Worm (Caenorhabditis elegans) whole organism, L4 larva: ENCODE data around the gene W02A2.8.
A peak's percentile ranks its signal among the peaks of the same experiment; 100 is the strongest.

Source experiments
- D1046.2 ChIP-seq: fragments of 200-800 bp; sonication (Bioruptor generic); IDR thresholded peaks from 2 replicates; pipeline ENCODE4 v1.3.6; 2022; ENCODE audit warnings: missing genetic modification characterization, missing compliant biosample characterization
- F10B5.3 ChIP-seq: sonication (generic microtip); optimal IDR thresholded peaks from 2 replicates; lab custom pipeline; 2016; ENCODE audit warnings: mild to moderate bottlenecking, missing genetic modification characterization, missing compliant biosample characterization
- F26F4.8 ChIP-seq: fragments of 200-800 bp; sonication (Bioruptor generic); conservative IDR thresholded peaks from 2 replicates; pipeline ENCODE4 v1.3.6; 2022; ENCODE audit warnings: missing genetic modification characterization, missing compliant biosample characterization
- F44E2.7 ChIP-seq: fragments of 200-800 bp; sonication (Bioruptor generic); IDR thresholded peaks from 2 replicates; pipeline ENCODE4 v2.1.2; 2022; ENCODE audit warnings: missing genetic modification characterization, missing compliant biosample characterization
- F49E8.2 ChIP-seq: sonication (generic microtip); optimal IDR thresholded peaks from 2 replicates; lab custom pipeline; 2016; ENCODE audit warnings: missing compliant biosample characterization, mild to moderate bottlenecking, missing genetic modification characterization, borderline replicate concordance
- T26A8.4 ChIP-seq: fragments of 200-800 bp; sonication (Bioruptor generic); IDR thresholded peaks from 2 replicates; pipeline ENCODE4 v1.3.6; 2022; ENCODE audit warnings: missing genetic modification characterization, missing compliant biosample characterization
- Y48G9A.11 ChIP-seq: fragments of 200-800 bp; sonication (Bioruptor generic); IDR thresholded peaks from 2 replicates; pipeline ENCODE4 v1.3.6; 2022; ENCODE audit warnings: missing genetic modification reagents, missing genetic modification characterization, missing compliant biosample characterization
- aly-2 ChIP-seq: sonication (generic microtip); optimal IDR thresholded peaks from 2 replicates; lab custom pipeline; 2018; ENCODE audit warnings: missing biosample characterization, missing genetic modification characterization
- ceh-20 ChIP-seq: fragments of 200-800 bp; sonication (Bioruptor generic); IDR thresholded peaks from 2 replicates; pipeline ENCODE4 v1.3.6; 2022; ENCODE audit warnings: missing genetic modification reagents, missing genetic modification characterization, missing compliant biosample characterization
- ceh-28 ChIP-seq: fragments of 150-350 bp; optimal IDR thresholded peaks from 2 replicates; lab custom pipeline; 2014; ENCODE audit warnings: missing biosample characterization, missing genetic modification reagents, missing genetic modification characterization
- daf-16 ChIP-seq, 3 experiments: sonication (generic microtip); optimal IDR thresholded peaks; 2 replicates each; lab custom pipeline; 2016 to 2017; ENCODE audit warnings: missing genetic modification characterization in 3 of 3, missing genetic modification reagents in 3 of 3, mild to moderate bottlenecking in 2 of 3, missing compliant biosample characterization in 2 of 3, missing biosample characterization in 1 of 3, moderate library complexity in 1 of 3
- dmd-6 ChIP-seq: fragments of 200-800 bp; sonication (Bioruptor generic); IDR thresholded peaks from 2 replicates; pipeline ENCODE4 v1.3.6; 2022; ENCODE audit warnings: missing genetic modification reagents, missing genetic modification characterization, missing compliant biosample characterization
- dmd-8 ChIP-seq: fragments of 200-800 bp; sonication (Bioruptor generic); IDR thresholded peaks from 2 replicates; pipeline ENCODE4 v1.3.6; 2022; ENCODE audit warnings: missing genetic modification characterization, missing compliant biosample characterization
- dmd-9 ChIP-seq: fragments of 200-800 bp; sonication (Bioruptor generic); IDR thresholded peaks from 2 replicates; pipeline ENCODE4 v1.3.6; 2022; ENCODE audit warnings: missing genetic modification reagents, missing genetic modification characterization, missing compliant biosample characterization
- dpl-1 ChIP-seq: fragments of 150-350 bp; optimal IDR thresholded peaks from 2 replicates; lab custom pipeline; 2014; ENCODE audit warnings: missing biosample characterization, missing genetic modification reagents, missing genetic modification characterization
- dve-1 ChIP-seq: sonication (generic microtip); optimal IDR thresholded peaks from 2 replicates; lab custom pipeline; 2017; ENCODE audit warnings: antibody characterized with exemption, mild to moderate bottlenecking, missing genetic modification characterization, missing compliant biosample characterization; ENCODE audit not compliant: insufficient read depth
- hif-1 ChIP-seq, 2 experiments: sonication (generic microtip); optimal IDR thresholded peaks; 2 replicates each; lab custom pipeline; 2016 to 2017; ENCODE audit warnings: missing compliant biosample characterization in 2 of 2, missing genetic modification characterization in 2 of 2, missing genetic modification reagents in 2 of 2, missing genotype in 2 of 2, mild to moderate bottlenecking in 1 of 2
- hlh-11 ChIP-seq: fragments of 200-800 bp; sonication (Bioruptor generic); optimal IDR thresholded peaks from 2 replicates; lab custom pipeline; 2018; ENCODE audit warnings: mild to moderate bottlenecking, missing genetic modification characterization, missing compliant biosample characterization
- hlh-30 ChIP-seq: sonication (generic microtip); optimal IDR thresholded peaks from 2 replicates; lab custom pipeline; 2017; ENCODE audit warnings: antibody characterized with exemption, mild to moderate bottlenecking, missing genetic modification characterization, missing compliant biosample characterization; ENCODE audit not compliant: insufficient read depth
- hmg-1.1 ChIP-seq: fragments of 200-800 bp; sonication (Bioruptor generic); IDR thresholded peaks from 2 replicates; pipeline ENCODE4 v1.3.6; 2022; ENCODE audit warnings: missing genetic modification reagents, missing genetic modification characterization, missing compliant biosample characterization
- madf-9 ChIP-seq: fragments of 200-800 bp; sonication (Bioruptor generic); conservative IDR thresholded peaks from 2 replicates; pipeline ENCODE4 v1.3.6; 2022; ENCODE audit warnings: missing genetic modification reagents, missing genetic modification characterization, missing compliant biosample characterization
- mxl-3 ChIP-seq: fragments of 200-800 bp; sonication (Bioruptor generic); optimal IDR thresholded peaks from 2 replicates; lab custom pipeline; 2018; ENCODE audit warnings: mild to moderate bottlenecking, missing genetic modification characterization, missing compliant biosample characterization
- nhr-28 ChIP-seq: fragments of 150-350 bp; optimal IDR thresholded peaks from 2 replicates; lab custom pipeline; 2014; ENCODE audit warnings: missing biosample characterization, missing genetic modification characterization
- nhr-48 ChIP-seq: sonication (generic microtip); optimal IDR thresholded peaks from 2 replicates; lab custom pipeline; 2016; ENCODE audit warnings: mild to moderate bottlenecking, missing genetic modification characterization, missing compliant biosample characterization
- nhr-77 ChIP-seq: fragments of 150-350 bp; optimal IDR thresholded peaks from 2 replicates; lab custom pipeline; 2014; ENCODE audit warnings: missing biosample characterization, missing genetic modification characterization
- php-3 ChIP-seq: fragments of 200-800 bp; sonication (Bioruptor generic); IDR thresholded peaks from 2 replicates; pipeline ENCODE4 v1.3.6; 2022; ENCODE audit warnings: missing genetic modification reagents, missing genetic modification characterization, missing compliant biosample characterization
- pqm-1 ChIP-seq: sonication (generic microtip); optimal IDR thresholded peaks from 2 replicates; lab custom pipeline; 2017; ENCODE audit warnings: missing biosample characterization, missing genetic modification characterization
- set-16 ChIP-seq: fragments of 200-800 bp; sonication (Bioruptor generic); IDR thresholded peaks from 2 replicates; pipeline ENCODE4 v1.3.6; 2022; ENCODE audit warnings: missing genetic modification reagents, missing genetic modification characterization, missing compliant biosample characterization
- tra-1 ChIP-seq: fragments of 200-800 bp; sonication (Bioruptor generic); IDR thresholded peaks from 2 replicates; pipeline ENCODE4 v1.3.6; 2022; ENCODE audit warnings: missing genetic modification reagents, missing genetic modification characterization, missing compliant biosample characterization
- unc-39 ChIP-seq: sonication (generic microtip); optimal IDR thresholded peaks from 2 replicates; lab custom pipeline; 2017; ENCODE audit warnings: missing biosample characterization, missing genetic modification characterization
- unc-62 ChIP-seq, 3 experiments: fragments of 150-350 bp in 1 of 3; sonication (generic microtip); optimal IDR thresholded peaks in 2 of 3; peaks in 1 of 3; 1 replicate in 1 of 3; 2 replicates in 2 of 3; lab custom pipeline; 2014 to 2017; ENCODE audit warnings: missing biosample characterization in 3 of 3, missing genetic modification characterization in 3 of 3, missing genetic modification reagents in 3 of 3, missing genotype in 1 of 3
- zfp-3 ChIP-seq: fragments of 200-800 bp; sonication (Bioruptor generic); conservative IDR thresholded peaks from 2 replicates; pipeline ENCODE4 v1.3.6; 2022; ENCODE audit warnings: missing genetic modification reagents, missing genetic modification characterization, missing compliant biosample characterization
- zip-2 ChIP-seq: fragments of 150-350 bp; optimal IDR thresholded peaks from 2 replicates; lab custom pipeline; 2014; ENCODE audit warnings: missing biosample characterization, missing genetic modification characterization
- ztf-7 ChIP-seq: fragments of 150-350 bp; optimal IDR thresholded peaks from 2 replicates; lab custom pipeline; 2014; ENCODE audit warnings: missing biosample characterization, missing genetic modification characterization

Gene W02A2.8

DNA sequence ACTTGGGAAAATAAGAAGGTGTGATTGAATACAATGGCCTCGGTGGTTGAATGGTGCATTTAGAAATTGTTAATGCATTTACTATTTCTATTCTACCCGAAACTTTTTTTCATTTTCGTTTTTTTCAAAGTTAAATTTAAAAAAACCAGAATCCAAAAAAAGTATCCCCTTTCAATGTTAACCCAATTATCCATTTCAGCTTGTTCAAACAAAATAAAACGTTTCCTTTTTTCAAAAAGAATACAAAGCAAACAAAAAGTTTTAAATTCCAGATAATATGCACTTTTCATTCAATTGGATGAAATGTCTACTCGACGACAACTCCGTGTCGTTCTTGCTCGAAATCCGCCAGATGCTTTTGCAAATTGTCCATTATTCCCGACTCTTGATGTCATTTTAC, 15.8 kb downstream of the W02A2.8 start, which contains the start of gene W02A2.5:
Gene W02A2.5 (plus strand): TSS at position 301 of the 400 bp plus-strand sequence.
- TF ChIP-seq unc-62 (GFP tag; optimal IDR thresholded peaks at IDR 0.05 in 1 of 2; lab: Kevin White, UChicago) (peak in 1 of 2 experiments; percentile 62), unc-62 (tag; optimal IDR thresholded peaks at IDR 0.05; lab: Kevin White, UChicago) (no peak), F49E8.2 (tag; lab: Kevin White, UChicago) (no peak)

- TF ChIP-seq aly-2 (no peak), php-3 (0 out of 2 replicates have a peak, but pooled peaks have one; percentile 29), dve-1 (tag; lab: Kevin White, UChicago) (peak; percentile 41), pqm-1 (tag; lab: Kevin White, UChicago) (peak; percentile 11), unc-62 (GFP tag; optimal IDR thresholded peaks at IDR 0.05 in 1 of 2; lab: Kevin White, UChicago) (peak in 1 of 2 experiments; percentile 76), unc-62 (tag; optimal IDR thresholded peaks at IDR 0.05; lab: Kevin White, UChicago) (no peak), ceh-28 (no peak), F44E2.7 (GFP tag; lab: Robert Waterston, UW) (no peak), dmd-6 (GFP tag; lab: Robert Waterston, UW) (peak; percentile 53), F10B5.3 (tag; lab: Kevin White, UChicago) (no peak), T26A8.4 (GFP tag; lab: Robert Waterston, UW) (peak; percentile 28), hlh-11 (tag; lab: Kevin White, UChicago) (peak; percentile 16), dpl-1 (GFP tag; lab: Kevin White, UChicago) (no peak), hif-1 (tag; optimal IDR thresholded peaks at IDR 0.05; lab: Kevin White, UChicago) (peak in 1 of 2 experiments; percentile 27), nhr-28 (tag; lab: Kevin White, UChicago) (peak; percentile 77), nhr-77 (peak; percentile 0), F26F4.8 (GFP tag; lab: Robert Waterston, UW) (no peak), daf-16 (GFP tag; optimal IDR thresholded peaks at IDR 0.05; lab: Kevin White, UChicago) (no peak), daf-16 (tag; optimal IDR thresholded peaks at IDR 0.05; lab: Kevin White, UChicago) (peak; percentile 11), hlh-30 (tag; lab: Kevin White, UChicago) (peak; percentile 48)
These were observed 24.1 kb downstream of the W02A2.8 start for ce11 chrIV:13334287-13334686.

ce11 chrIV:13331285-13331684, 27.1 kb downstream of the W02A2.8 start, which contains the start of gene pqn-74:
Gene pqn-74, minus strand, starts transcription at chrIV:13331406.
- TF ChIP-seq tra-1 (GFP tag; lab: Robert Waterston, UW) (no peak), set-16 (GFP tag; lab: Robert Waterston, UW) (peak; percentile 85), dmd-8 (no peak)

DNA sequence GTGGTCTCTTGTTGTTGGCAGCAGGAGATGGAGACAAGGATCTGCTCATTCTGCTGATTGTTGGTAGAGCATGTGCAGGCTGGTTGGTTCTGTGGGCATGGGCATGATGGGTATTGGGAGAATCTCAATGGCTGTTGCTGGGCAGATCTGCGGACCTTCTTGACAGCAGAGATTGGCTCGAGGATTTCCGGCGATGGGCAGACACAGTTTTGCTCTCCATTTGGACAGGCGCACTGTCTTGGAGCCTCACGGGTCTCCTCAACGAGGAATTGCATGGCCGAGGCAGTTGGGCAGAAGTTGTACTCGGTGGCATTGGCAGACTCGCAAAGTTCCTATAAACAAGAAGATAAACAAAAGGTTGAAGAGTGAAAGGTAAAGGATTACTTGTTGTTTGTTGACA, 27.8 kb downstream of the W02A2.8 start:
- TF ChIP-seq zip-2 (tag; lab: Kevin White, UChicago) (no peak), D1046.2 (no peak), hmg-1.1 (0 out of 2 replicates have a peak, but pooled peaks have one; percentile 18), set-16 (GFP tag; lab: Robert Waterston, UW) (peak; percentile 57), ceh-20 (GFP tag; lab: Robert Waterston, UW) (no peak), hif-1 (tag; optimal IDR thresholded peaks at IDR 0.05; lab: Kevin White, UChicago) (no peak), unc-39 (no peak), zfp-3 (GFP tag; lab: Robert Waterston, UW) (no peak), mxl-3 (GFP tag; lab: Kevin White, UChicago) (peak; percentile 12)

DNA sequence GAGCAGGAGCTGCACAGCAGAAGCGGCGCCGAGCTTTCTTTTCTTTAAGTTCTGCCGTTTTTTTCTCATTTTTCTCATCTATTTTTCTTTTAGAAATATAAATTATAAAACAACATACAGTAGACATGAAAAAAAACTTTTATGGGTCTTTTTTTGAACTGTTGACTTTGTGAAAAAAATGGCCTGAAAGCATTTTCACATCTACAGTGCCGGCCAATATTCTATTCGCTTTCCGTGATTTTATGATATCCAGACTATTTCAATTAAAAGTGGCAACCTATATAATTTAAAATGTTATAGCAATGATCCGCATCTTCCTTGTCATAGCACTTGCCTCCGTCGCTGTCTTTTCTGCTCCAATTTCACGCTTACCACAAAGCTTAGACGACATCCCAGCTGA, 30.3 kb downstream of the W02A2.8 start, which contains the start of gene far-6:
Gene far-6 (plus strand): TSS at position 301 of the 400 bp plus-strand sequence.
- TF ChIP-seq dmd-9 (GFP tag; lab: Robert Waterston, UW) (no peak), madf-9 (no peak), ztf-7 (tag; lab: Kevin White, UChicago) (no peak), nhr-28 (tag; lab: Kevin White, UChicago) (no peak), nhr-48 (tag; lab: Kevin White, UChicago) (no peak), Y48G9A.11 (GFP tag; lab: Robert Waterston, UW) (no peak), F44E2.7 (GFP tag; lab: Robert Waterston, UW) (no peak)
- TF ChIP-seq, all 104 proteins: peak for 0
